Fruit fly (Drosophila melanogaster): ENCODE measurements around the gene CG17944.

Gene CG17944

DNA sequence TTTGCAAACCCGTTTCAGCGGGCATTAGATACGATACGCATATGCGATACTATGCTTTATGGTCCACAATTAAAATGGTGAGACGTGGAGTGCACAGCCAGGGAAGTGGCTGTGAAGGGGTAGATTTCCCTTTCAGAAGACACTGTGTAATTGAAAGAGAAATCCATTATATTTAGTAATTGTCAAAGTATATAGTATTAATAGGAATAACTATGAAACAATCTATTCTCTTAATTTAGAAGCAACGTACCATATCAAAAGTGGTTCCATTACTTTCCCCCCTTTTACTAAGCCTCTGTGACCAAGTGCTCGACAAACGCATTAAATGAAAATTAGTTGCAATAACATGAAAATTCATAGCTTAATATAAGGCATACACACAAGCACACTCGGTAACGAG is 31.2 kb downstream of the CG17944 start:
- TF ChIP-seq Sin3A (optimal IDR thresholded peaks at IDR 0.05), result no peak
- TF ChIP-seq psq (optimal IDR thresholded peaks at IDR 0.05), result no peak
- TF ChIP-seq insv (optimal IDR thresholded peaks at IDR 0.05), result no peak
- TF ChIP-seq ttk (optimal IDR thresholded peaks at IDR 0.05), result no peak
- no peak for TF ChIP-seq Myc (optimal IDR thresholded peaks at IDR 0.05)

DNA sequence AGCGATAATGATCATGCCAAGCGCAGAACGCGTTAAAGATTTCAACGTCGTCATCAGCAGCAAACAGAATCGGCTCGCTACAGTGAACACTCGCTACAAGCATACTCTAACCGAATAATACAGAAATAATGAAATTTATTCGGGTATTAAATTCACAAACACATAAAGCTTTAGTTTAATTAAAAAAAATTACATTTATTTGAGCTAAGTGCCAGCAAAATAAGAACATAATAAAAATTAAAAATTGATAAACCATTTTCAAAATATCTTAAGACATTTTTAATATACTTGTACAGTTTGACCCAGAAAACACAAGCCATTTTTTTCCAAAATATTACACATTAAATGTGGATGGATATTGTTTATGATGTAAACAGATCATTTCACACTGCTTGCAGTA is 35.7 kb downstream of the CG17944 start:
- no peak for TF ChIP-seq psq (optimal IDR thresholded peaks at IDR 0.05)

dm6 chr3R:7322549-7322948 is 39.4 kb downstream of the CG17944 start:
- no peak for TF ChIP-seq insv (optimal IDR thresholded peaks at IDR 0.05)
- TF ChIP-seq h (optimal IDR thresholded peaks at IDR 0.05), result no peak
- no peak for TF ChIP-seq Myc (optimal IDR thresholded peaks at IDR 0.05)
- no peak for TF ChIP-seq psq (optimal IDR thresholded peaks at IDR 0.05)
- TF ChIP-seq ttk (optimal IDR thresholded peaks at IDR 0.05), result no peak
- no peak for TF ChIP-seq Sin3A (optimal IDR thresholded peaks at IDR 0.05)

dm6 chr3R:7317107-7317506 is 44.8 kb downstream of the CG17944 start, which contains the start of gene CG10029:
Gene CG10029 (minus strand): TSS chr3R:7317207.
- TF ChIP-seq ttk (optimal IDR thresholded peaks at IDR 0.05), result no peak
- TF ChIP-seq h (optimal IDR thresholded peaks at IDR 0.05), result no peak
- no peak for TF ChIP-seq Sin3A (optimal IDR thresholded peaks at IDR 0.05)
- TF ChIP-seq insv (optimal IDR thresholded peaks at IDR 0.05), result no peak
- no peak for TF ChIP-seq psq (optimal IDR thresholded peaks at IDR 0.05)
- no peak for TF ChIP-seq Myc (optimal IDR thresholded peaks at IDR 0.05)

DNA sequence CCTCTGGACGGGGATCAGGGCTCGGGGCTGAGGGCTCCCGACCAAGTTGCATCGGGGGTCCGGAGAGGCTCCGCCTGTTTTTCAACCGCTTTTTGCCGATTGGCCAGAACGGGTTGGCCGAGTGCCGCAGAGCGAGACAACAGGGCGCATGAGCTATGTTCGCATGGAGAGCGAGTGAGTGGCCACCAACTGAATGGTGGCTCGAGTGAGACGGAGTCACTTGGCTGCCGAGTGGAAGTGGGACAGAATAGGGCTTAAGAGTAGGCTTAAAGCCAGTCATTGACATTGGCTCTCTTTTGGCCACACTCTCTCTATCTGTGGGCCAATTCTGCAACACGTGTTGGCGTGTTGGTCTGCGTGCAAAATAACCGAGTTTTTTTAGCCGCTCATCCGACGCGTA is 48.9 kb downstream of the CG17944 start:
- no peak for TF ChIP-seq h (optimal IDR thresholded peaks at IDR 0.05)
- TF ChIP-seq ttk (optimal IDR thresholded peaks at IDR 0.05), result no peak
- no peak for TF ChIP-seq Myc (optimal IDR thresholded peaks at IDR 0.05)
- no peak for TF ChIP-seq insv (optimal IDR thresholded peaks at IDR 0.05)
- no peak for TF ChIP-seq Sin3A (optimal IDR thresholded peaks at IDR 0.05)
- no peak for TF ChIP-seq psq (optimal IDR thresholded peaks at IDR 0.05)

All from Kc167 (cell line).